Fruit fly (Drosophila melanogaster) S2 (cell line): ENCODE data around the gene CG44259.

Experiments
- CG8478 ChIP-seq: fragments of >200 bp; optimal IDR thresholded peaks from 2 replicates; lab custom pipeline; 2018
- CTCF ChIP-seq, 2 experiments: fragments of >200 bp; optimal IDR thresholded peaks; 2 replicates each; lab custom pipeline; 2018

DNA sequence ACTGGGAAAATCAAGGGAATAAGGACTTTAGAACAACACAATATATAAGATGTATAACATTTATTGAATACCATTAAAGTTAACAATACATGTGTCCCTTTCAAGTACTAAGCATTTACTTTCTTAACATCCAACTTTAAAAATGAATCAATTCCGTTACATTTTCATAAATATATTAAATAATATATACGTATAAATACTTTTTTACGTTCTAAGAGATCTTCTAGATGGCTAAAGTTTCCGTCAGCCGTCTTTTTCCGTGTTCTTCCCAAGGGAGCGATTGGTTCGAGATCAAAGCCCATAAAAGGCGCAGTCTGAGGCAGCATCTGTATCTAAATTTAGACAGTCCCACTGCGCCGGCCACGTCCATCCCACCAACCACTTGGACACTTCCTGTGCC lies 47.1 kb downstream of the CG44259 start:
- TF ChIP-seq CTCF (optimal IDR thresholded peaks at IDR 0.05; lab: Kevin White, UChicago), result no peak
- no peak for TF ChIP-seq CG8478 (lab: Kevin White, UChicago)
